Fruit fly (Drosophila melanogaster) whole organism, pupa: Measurements from ENCODE around the gene Dnali1.

ENCODE experiments used
- CG10348 ChIP-seq: fragments of 200-800 bp; sonication (Bioruptor generic); IDR thresholded peaks from 2 replicates; pipeline ENCODE4 v1.3.6; 2022; ENCODE audit warnings: missing biosample characterization, missing genetic modification characterization
- CG12605 ChIP-seq: fragments of 200-800 bp; sonication (Bioruptor generic); IDR thresholded peaks from 2 replicates; pipeline ENCODE4 v1.3.6; 2022; ENCODE audit warnings: missing biosample characterization, missing genetic modification characterization
- CG13204 ChIP-seq: fragments of 200-800 bp; sonication (Bioruptor generic); optimal IDR thresholded peaks from 2 replicates; lab custom pipeline; 2018; ENCODE audit warnings: missing biosample characterization, mild to moderate bottlenecking, missing genetic modification characterization, moderate library complexity
- CG32121 ChIP-seq: fragments of 200-800 bp; sonication (Bioruptor generic); IDR thresholded peaks from 2 replicates; pipeline ENCODE4 v1.3.6; 2022; ENCODE audit warnings: missing biosample characterization, missing genetic modification characterization
- CG34367 ChIP-seq: fragments of 200-800 bp; sonication (Bioruptor generic); optimal IDR thresholded peaks from 2 replicates; lab custom pipeline; 2018; ENCODE audit warnings: missing biosample characterization, mild to moderate bottlenecking, missing genetic modification characterization
- CG8159 ChIP-seq: fragments of 200-800 bp; sonication (Bioruptor generic); optimal IDR thresholded peaks from 3 replicates; lab custom pipeline; 2018; ENCODE audit warnings: missing biosample characterization, mild to moderate bottlenecking, missing genetic modification characterization, moderate library complexity
- CG8301 ChIP-seq: fragments of 200-800 bp; sonication (Bioruptor generic); optimal IDR thresholded peaks from 2 replicates; lab custom pipeline; 2018; ENCODE audit warnings: missing biosample characterization, mild to moderate bottlenecking, missing genetic modification characterization
- CG9948 ChIP-seq: fragments of 200-800 bp; sonication (Bioruptor generic); optimal IDR thresholded peaks from 2 replicates; lab custom pipeline; 2018; ENCODE audit warnings: missing biosample characterization, mild to moderate bottlenecking, missing genetic modification characterization, moderate library complexity
- EcR ChIP-seq: fragments of 200-800 bp; sonication (Bioruptor generic); optimal IDR thresholded peaks from 3 replicates; lab custom pipeline; 2019; ENCODE audit warnings: missing biosample characterization, missing genetic modification characterization, mild to moderate bottlenecking, moderate library complexity, missing genetic modification reagents
- Pif1A ChIP-seq: fragments of 200-800 bp; sonication (Bioruptor generic); optimal IDR thresholded peaks from 3 replicates; lab custom pipeline; 2016; ENCODE audit warnings: missing biosample characterization, missing genetic modification characterization
- Snoo ChIP-seq: fragments of 200-800 bp; sonication (Bioruptor generic); optimal IDR thresholded peaks from 3 replicates; lab custom pipeline; 2017; ENCODE audit warnings: missing biosample characterization, mild to moderate bottlenecking, missing genetic modification characterization, inconsistent platforms
- fd96Ca ChIP-seq: fragments of 200-800 bp; sonication (Bioruptor generic); IDR thresholded peaks from 3 replicates; pipeline ENCODE4 v1.3.6; 2022; ENCODE audit warnings: missing biosample characterization, missing genetic modification characterization
- rn ChIP-seq: fragments of 200-800 bp; sonication (Bioruptor generic); IDR thresholded peaks from 2 replicates; pipeline ENCODE4 v1.3.6; 2022; ENCODE audit warnings: missing biosample characterization, missing genetic modification characterization

DNA sequence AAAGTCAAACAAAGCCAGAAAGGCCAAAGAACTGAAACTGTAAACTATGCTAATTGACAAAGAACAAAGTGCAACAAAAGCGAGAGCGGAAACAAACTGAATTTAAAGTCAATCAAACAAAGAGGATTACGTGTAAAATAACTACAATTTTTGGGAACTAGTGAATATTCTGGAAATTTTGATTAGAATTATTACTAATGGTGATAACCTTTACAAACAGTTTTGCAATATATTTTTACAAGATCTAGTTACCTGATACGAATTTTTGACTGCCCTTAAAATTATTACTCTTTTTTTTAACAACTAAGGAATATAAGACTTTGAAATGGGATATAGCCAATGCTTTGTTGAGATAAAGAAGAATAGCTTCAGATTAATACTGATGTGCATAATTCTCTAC, 37.9 kb upstream of the Dnali1 start, which contains the start of gene CG14731:
- TF ChIP-seq Snoo (tag; lab: Kevin White, UChicago) (no peak), CG9948 (tag; lab: Kevin White, UChicago) (no peak), CG13204 (no peak), CG12605 (GFP tag; lab: Robert Waterston, UW) (no peak), CG8301 (tag; lab: Kevin White, UChicago) (no peak), CG32121 (GFP tag; lab: Robert Waterston, UW) (no peak), CG10348 (GFP tag; lab: Robert Waterston, UW) (no peak), CG8159 (tag; lab: Kevin White, UChicago) (no peak), CG34367 (tag; lab: Kevin White, UChicago) (no peak), fd96Ca (GFP tag; lab: Robert Waterston, UW) (no peak), EcR (GFP tag; lab: Kevin White, UChicago) (no peak), rn (GFP tag; lab: Robert Waterston, UW) (no peak), Pif1A (GFP tag; lab: Kevin White, UChicago) (no peak)
